ENCODE assay signal across 2 fruit fly cellular contexts in genomic region chr3L:8071192-8071591, dm6.
TF ChIP-seq lines count a peak whose summit lies in the region.

No protein-coding gene starts in this region.

TF ChIP-seq in whole organism, adult, 20 proteins besides CTCF, POLR2A, EP300 and RAD21:
- TF ChIP-seq CG7101 (tag; optimal IDR thresholded peaks at IDR 0.05; lab: Kevin White, UChicago) (no peak), CG1620 (GFP tag; optimal IDR thresholded peaks at IDR 0.05; lab: Kevin White, UChicago) (no peak), tj (GFP tag; optimal IDR thresholded peaks at IDR 0.05; lab: Kevin White, UChicago) (peak; percentile 92), kay (GFP tag; lab: Kevin White, UChicago; ENCODE audit: borderline replicate concordance) (no peak), CG12768 (GFP tag; optimal IDR thresholded peaks at IDR 0.05; lab: Kevin White, UChicago) (peak; percentile 13), bab1 (GFP tag; optimal IDR thresholded peaks at IDR 0.05; lab: Kevin White, UChicago) (no peak), cic (GFP tag; optimal IDR thresholded peaks at IDR 0.05; lab: Kevin White, UChicago) (peak; percentile 94), Crg-1 (GFP tag; optimal IDR thresholded peaks at IDR 0.05; lab: Kevin White, UChicago) (no peak), ovo (GFP tag; optimal IDR thresholded peaks at IDR 0.05; lab: Kevin White, UChicago) (no peak), toe (GFP tag; optimal IDR thresholded peaks at IDR 0.05; lab: Kevin White, UChicago) (no peak), Mnt (GFP tag; optimal IDR thresholded peaks at IDR 0.05; lab: Kevin White, UChicago) (no peak), CG11617 (GFP tag; optimal IDR thresholded peaks at IDR 0.05; lab: Kevin White, UChicago) (no peak), pad (GFP tag; optimal IDR thresholded peaks at IDR 0.05; lab: Kevin White, UChicago) (no peak), CG33017 (tag; optimal IDR thresholded peaks at IDR 0.05; lab: Kevin White, UChicago) (no peak), CG14711 (tag; optimal IDR thresholded peaks at IDR 0.05; lab: Kevin White, UChicago) (no peak), CG5204 (GFP tag; optimal IDR thresholded peaks at IDR 0.05; lab: Kevin White, UChicago) (no peak), cnc (optimal IDR thresholded peaks at IDR 0.05; lab: Kevin White, UChicago) (no peak), Clk (GFP tag; optimal IDR thresholded peaks at IDR 0.05; lab: Kevin White, UChicago) (no peak)

TF ChIP-seq in whole organism, prepupa, 60 proteins besides CTCF, POLR2A, EP300 and RAD21:
- TF ChIP-seq CG4318 (GFP tag; optimal IDR thresholded peaks at IDR 0.05; lab: Kevin White, UChicago): no peak
- TF ChIP-seq vri (GFP tag; optimal IDR thresholded peaks at IDR 0.05; lab: Kevin White, UChicago): peak; percentile 50
